Fruit fly (Drosophila melanogaster) whole organism, prepupa: ENCODE results near the gene Lam.

ENCODE experiments used
- Blimp-1 ChIP-seq: fragments of 200-800 bp; sonication (Bioruptor generic); optimal IDR thresholded peaks from 3 replicates; lab custom pipeline; 2017; ENCODE audit warnings: missing biosample characterization, missing genetic modification characterization, mild to moderate bottlenecking, moderate library complexity, missing genetic modification reagents
- CG10631 ChIP-seq: fragments of 200-800 bp; sonication (Bioruptor generic); optimal IDR thresholded peaks from 2 replicates; lab custom pipeline; 2016; ENCODE audit warnings: missing biosample characterization, missing genetic modification characterization
- CG10669 ChIP-seq: fragments of 200-800 bp; sonication (Bioruptor generic); optimal IDR thresholded peaks from 3 replicates; lab custom pipeline; 2018; ENCODE audit warnings: missing biosample characterization, mild to moderate bottlenecking, missing genetic modification characterization, moderate library complexity
- CG11294 ChIP-seq: fragments of 200-800 bp; sonication (Bioruptor generic); IDR thresholded peaks from 2 replicates; pipeline ENCODE4 v1.3.6; 2022; ENCODE audit warnings: missing biosample characterization, missing genetic modification characterization
- CG11762 ChIP-seq: fragments of 200-800 bp; sonication (Bioruptor generic); optimal IDR thresholded peaks from 3 replicates; lab custom pipeline; 2016; ENCODE audit warnings: missing biosample characterization, missing genetic modification characterization; ENCODE audit not compliant: insufficient read depth
- CG11902 ChIP-seq: fragments of 200-800 bp; sonication (Bioruptor generic); optimal IDR thresholded peaks from 3 replicates; lab custom pipeline; 2016; ENCODE audit warnings: missing biosample characterization, missing genetic modification characterization
- CG15336 ChIP-seq: fragments of 200-800 bp; sonication (Bioruptor generic); IDR thresholded peaks from 2 replicates; pipeline ENCODE4 v1.3.6; 2022; ENCODE audit warnings: missing biosample characterization, missing genetic modification characterization
- CG1621 ChIP-seq: fragments of 200-800 bp; sonication (Bioruptor generic); optimal IDR thresholded peaks from 3 replicates; lab custom pipeline; 2018; ENCODE audit warnings: missing biosample characterization, mild to moderate bottlenecking, missing genetic modification characterization
- CG16779 ChIP-seq: fragments of 200-800 bp; sonication (Bioruptor generic); optimal IDR thresholded peaks from 3 replicates; lab custom pipeline; 2017; ENCODE audit warnings: missing biosample characterization, mild to moderate bottlenecking, missing genetic modification characterization
- CG3032 ChIP-seq: fragments of 200-800 bp; optimal IDR thresholded peaks from 2 replicates; lab custom pipeline; 2019; ENCODE audit warnings: missing biosample characterization, mild to moderate bottlenecking, missing genetic modification characterization, moderate library complexity
- CG31627 ChIP-seq: fragments of 200-800 bp; sonication (Bioruptor generic); optimal IDR thresholded peaks from 3 replicates; lab custom pipeline; 2016; ENCODE audit warnings: missing biosample characterization, missing genetic modification characterization
- CG32006 ChIP-seq: fragments of 200-800 bp; sonication (Bioruptor generic); optimal IDR thresholded peaks from 3 replicates; lab custom pipeline; 2017; ENCODE audit warnings: missing biosample characterization, mild to moderate bottlenecking, missing genetic modification characterization
- CG34406 ChIP-seq: fragments of 200-800 bp; sonication (Bioruptor generic); optimal IDR thresholded peaks from 3 replicates; lab custom pipeline; 2016; ENCODE audit warnings: missing biosample characterization, missing genetic modification characterization
- CG3919 ChIP-seq: fragments of 200-800 bp; sonication (Bioruptor generic); optimal IDR thresholded peaks from 3 replicates; lab custom pipeline; 2016; ENCODE audit warnings: missing biosample characterization, missing genetic modification characterization
- CG6163 ChIP-seq: fragments of 200-800 bp; sonication (Bioruptor generic); IDR thresholded peaks from 3 replicates; pipeline ENCODE4 v1.3.6; 2022; ENCODE audit warnings: missing biosample characterization, missing genetic modification characterization
- CG6792 ChIP-seq: fragments of 200-800 bp; sonication (Bioruptor generic); optimal IDR thresholded peaks from 3 replicates; lab custom pipeline; 2016; ENCODE audit warnings: missing biosample characterization, missing genetic modification characterization
- CG7368 ChIP-seq: fragments of 200-800 bp; sonication (Bioruptor generic); optimal IDR thresholded peaks from 3 replicates; lab custom pipeline; 2016; ENCODE audit warnings: missing biosample characterization, missing genetic modification characterization
- CG8119 ChIP-seq: fragments of 200-800 bp; sonication (Bioruptor generic); IDR thresholded peaks from 3 replicates; pipeline ENCODE4 v1.3.6; 2022; ENCODE audit warnings: missing biosample characterization, missing genetic modification characterization
- CG8319 ChIP-seq: fragments of 200-800 bp; sonication (Bioruptor generic); optimal IDR thresholded peaks from 3 replicates; lab custom pipeline; 2016; ENCODE audit warnings: missing biosample characterization, missing genetic modification characterization
- CG8632 ChIP-seq: fragments of 200-800 bp; sonication (Bioruptor generic); optimal IDR thresholded peaks from 3 replicates; lab custom pipeline; 2016; ENCODE audit warnings: missing biosample characterization, missing genetic modification characterization
- CG9139 ChIP-seq: fragments of 200-800 bp; sonication (Bioruptor generic); optimal IDR thresholded peaks from 3 replicates; lab custom pipeline; 2017; ENCODE audit warnings: missing biosample characterization, mild to moderate bottlenecking, missing genetic modification characterization
- Eip93F ChIP-seq: fragments of 200-800 bp; sonication (Bioruptor generic); optimal IDR thresholded peaks from 2 replicates; lab custom pipeline; 2016; ENCODE audit warnings: missing biosample characterization, mild to moderate bottlenecking, missing genetic modification characterization
- Ets21C ChIP-seq: fragments of 200-800 bp; sonication (Bioruptor generic); optimal IDR thresholded peaks from 3 replicates; lab custom pipeline; 2016; ENCODE audit warnings: missing biosample characterization, missing genetic modification characterization
- Ets96B ChIP-seq: fragments of 200-800 bp; optimal IDR thresholded peaks from 2 replicates; lab custom pipeline; 2019; ENCODE audit warnings: missing biosample characterization, mild to moderate bottlenecking, missing genetic modification characterization, moderate library complexity
- Gug ChIP-seq: fragments of 200-800 bp; sonication (Bioruptor generic); IDR thresholded peaks from 2 replicates; pipeline ENCODE4 v1.3.6; 2022; ENCODE audit warnings: missing biosample characterization, missing genetic modification characterization
- Hr38 ChIP-seq: sonication (Bioruptor generic); optimal IDR thresholded peaks from 2 replicates; lab custom pipeline; 2016; ENCODE audit warnings: missing biosample characterization, missing genetic modification characterization
- Hr39 ChIP-seq: fragments of 200-800 bp; sonication (Bioruptor generic); optimal IDR thresholded peaks from 2 replicates; lab custom pipeline; 2016; ENCODE audit warnings: missing biosample characterization, missing genetic modification characterization
- Hr4 ChIP-seq: fragments of 200-800 bp; sonication (Bioruptor generic); optimal IDR thresholded peaks from 3 replicates; lab custom pipeline; 2016; ENCODE audit warnings: missing biosample characterization, missing genetic modification characterization
- Lpt ChIP-seq: fragments of 200-800 bp; sonication (Bioruptor generic); optimal IDR thresholded peaks from 3 replicates; lab custom pipeline; 2016; ENCODE audit warnings: missing biosample characterization, missing genetic modification characterization
- Met ChIP-seq: fragments of 200-800 bp; sonication (Bioruptor generic); optimal IDR thresholded peaks from 3 replicates; lab custom pipeline; 2016; ENCODE audit warnings: missing biosample characterization, missing genetic modification characterization
- OdsH ChIP-seq: fragments of 200-800 bp; sonication (Bioruptor generic); optimal IDR thresholded peaks from 3 replicates; lab custom pipeline; 2016; ENCODE audit warnings: missing biosample characterization, missing genetic modification characterization
- Smox ChIP-seq: fragments of 200-800 bp; sonication (Bioruptor generic); optimal IDR thresholded peaks from 3 replicates; lab custom pipeline; 2016; ENCODE audit warnings: missing biosample characterization, missing genetic modification characterization
- Sox14 ChIP-seq: fragments of 200-800 bp; sonication (Bioruptor generic); optimal IDR thresholded peaks from 3 replicates; lab custom pipeline; 2016; ENCODE audit warnings: missing biosample characterization, missing genetic modification characterization
- achi ChIP-seq: fragments of 200-800 bp; sonication (Bioruptor generic); optimal IDR thresholded peaks from 3 replicates; lab custom pipeline; 2016; ENCODE audit warnings: missing biosample characterization, missing genetic modification characterization
- acj6 ChIP-seq: fragments of 200-800 bp; sonication (Bioruptor generic); optimal IDR thresholded peaks from 3 replicates; lab custom pipeline; 2016; ENCODE audit warnings: missing biosample characterization, missing genetic modification characterization
- cyc ChIP-seq: fragments of 200-800 bp; sonication (Bioruptor generic); optimal IDR thresholded peaks from 3 replicates; lab custom pipeline; 2016; ENCODE audit warnings: missing biosample characterization, missing genetic modification characterization
- dac ChIP-seq: fragments of 200-800 bp; sonication (Bioruptor generic); optimal IDR thresholded peaks from 2 replicates; lab custom pipeline; 2017; ENCODE audit warnings: missing biosample characterization, mild to moderate bottlenecking, missing genetic modification characterization
- dsx ChIP-seq: fragments of 200-800 bp; optimal IDR thresholded peaks from 3 replicates; lab custom pipeline; 2019; ENCODE audit warnings: missing biosample characterization, mild to moderate bottlenecking, missing genetic modification characterization, moderate library complexity; ENCODE audit not compliant: poor library complexity, severe bottlenecking
- eg ChIP-seq: fragments of 200-800 bp; sonication (Bioruptor generic); IDR thresholded peaks from 3 replicates; pipeline ENCODE4 v1.3.6; 2022; ENCODE audit warnings: missing biosample characterization, missing genetic modification characterization
- esn ChIP-seq: fragments of 200-800 bp; sonication (Bioruptor generic); optimal IDR thresholded peaks from 2 replicates; lab custom pipeline; 2016; ENCODE audit warnings: missing biosample characterization, mild to moderate bottlenecking, missing genetic modification characterization, moderate library complexity
- fd85E ChIP-seq: fragments of 200-800 bp; sonication (Bioruptor generic); optimal IDR thresholded peaks from 3 replicates; lab custom pipeline; 2016; ENCODE audit warnings: missing biosample characterization, missing genetic modification characterization
- fkh ChIP-seq: fragments of 200-800 bp; sonication (Bioruptor generic); optimal IDR thresholded peaks from 3 replicates; lab custom pipeline; 2017; ENCODE audit warnings: missing biosample characterization, mild to moderate bottlenecking, missing genetic modification characterization, moderate library complexity
- lz ChIP-seq: fragments of 200-800 bp; sonication (Bioruptor generic); optimal IDR thresholded peaks from 3 replicates; lab custom pipeline; 2016; ENCODE audit warnings: missing biosample characterization, missing genetic modification characterization
- pdm3 ChIP-seq: fragments of 200-800 bp; sonication (Bioruptor generic); optimal IDR thresholded peaks from 3 replicates; lab custom pipeline; 2016; ENCODE audit warnings: missing biosample characterization, missing genetic modification characterization
- salr ChIP-seq, 2 experiments: fragments of 200-800 bp; sonication (Bioruptor generic); optimal IDR thresholded peaks; 3 replicates each; lab custom pipeline; 2016 to 2018; ENCODE audit warnings: missing biosample characterization in 2 of 2, missing genetic modification characterization in 2 of 2, mild to moderate bottlenecking in 1 of 2
- spab ChIP-seq: fragments of 200-800 bp; sonication (Bioruptor generic); optimal IDR thresholded peaks from 2 replicates; lab custom pipeline; 2017; ENCODE audit warnings: missing biosample characterization, mild to moderate bottlenecking, missing genetic modification characterization, missing genetic modification reagents
- ss ChIP-seq, 2 experiments: fragments of 200-800 bp; sonication (Bioruptor generic); optimal IDR thresholded peaks; 2 replicates in 1 of 2; 3 replicates in 1 of 2; lab custom pipeline; 2017 to 2018; ENCODE audit warnings: mild to moderate bottlenecking in 2 of 2, missing biosample characterization in 2 of 2, missing genetic modification characterization in 2 of 2, moderate library complexity in 1 of 2
- svp ChIP-seq: fragments of 200-800 bp; sonication (Bioruptor generic); peaks from one replicate; lab custom pipeline; 2016; ENCODE audit warnings: missing biosample characterization, missing genetic modification characterization
- topi ChIP-seq: fragments of 200-800 bp; sonication (Bioruptor generic); optimal IDR thresholded peaks from 3 replicates; lab custom pipeline; 2016; ENCODE audit warnings: missing biosample characterization, missing genetic modification characterization
- vri ChIP-seq: fragments of 200-800 bp; sonication (Bioruptor generic); optimal IDR thresholded peaks from 3 replicates; lab custom pipeline; 2016; ENCODE audit warnings: missing biosample characterization, mild to moderate bottlenecking, missing genetic modification characterization

Lam gene

DNA sequence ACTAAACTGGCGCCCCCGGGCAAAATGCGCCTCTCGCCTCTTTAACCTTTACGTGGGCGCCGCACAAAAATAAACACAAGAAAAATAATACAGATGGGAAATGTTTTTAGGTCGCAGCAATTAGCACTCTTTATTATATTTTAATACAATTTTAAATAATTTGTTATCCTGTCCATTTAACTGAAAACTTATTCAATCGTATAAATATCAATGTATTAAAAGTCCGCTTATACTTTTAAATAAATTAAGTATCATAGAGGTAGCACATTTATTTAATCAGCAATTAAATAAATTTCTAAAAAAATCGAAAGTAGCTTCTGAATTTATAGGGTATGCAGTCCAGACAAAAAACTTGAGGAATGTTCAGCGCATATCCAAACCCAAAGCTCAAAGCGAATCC is 35.2 kb upstream of the Lam start (continued):
- TF ChIP-seq fd85E (GFP tag; lab: Kevin White, UChicago) (no peak), dsx (peak; percentile 9), spab (peak; percentile 16), svp (peak; percentile 35), CG1621 (no peak), CG3919 (GFP tag; lab: Kevin White, UChicago) (no peak), OdsH (GFP tag; lab: Kevin White, UChicago) (no peak), CG32006 (GFP tag; lab: Kevin White, UChicago) (no peak), achi (no peak), Eip93F (GFP tag; lab: Kevin White, UChicago) (no peak), CG8119 (no peak), CG10631 (GFP tag; lab: Kevin White, UChicago) (no peak), CG8319 (GFP tag; lab: Kevin White, UChicago) (no peak), CG11902 (no peak), vri (GFP tag; lab: Kevin White, UChicago) (no peak), CG8632 (GFP tag; lab: Kevin White, UChicago) (no peak), Ets21C (GFP tag; lab: Kevin White, UChicago) (no peak), CG34406 (GFP tag; lab: Kevin White, UChicago) (no peak), Met (peak; percentile 3), topi (no peak), CG3032 (tag; lab: Kevin White, UChicago) (peak; percentile 50), ss (GFP tag; optimal IDR thresholded peaks at IDR 0.05; lab: Kevin White, UChicago) (peak in 1 of 2 experiments; percentile 9), CG6792 (GFP tag; lab: Kevin White, UChicago) (no peak), fkh (no peak), Sox14 (GFP tag; lab: Kevin White, UChicago) (no peak)
- TF ChIP-seq, all 60 proteins: peak for 8

DNA sequence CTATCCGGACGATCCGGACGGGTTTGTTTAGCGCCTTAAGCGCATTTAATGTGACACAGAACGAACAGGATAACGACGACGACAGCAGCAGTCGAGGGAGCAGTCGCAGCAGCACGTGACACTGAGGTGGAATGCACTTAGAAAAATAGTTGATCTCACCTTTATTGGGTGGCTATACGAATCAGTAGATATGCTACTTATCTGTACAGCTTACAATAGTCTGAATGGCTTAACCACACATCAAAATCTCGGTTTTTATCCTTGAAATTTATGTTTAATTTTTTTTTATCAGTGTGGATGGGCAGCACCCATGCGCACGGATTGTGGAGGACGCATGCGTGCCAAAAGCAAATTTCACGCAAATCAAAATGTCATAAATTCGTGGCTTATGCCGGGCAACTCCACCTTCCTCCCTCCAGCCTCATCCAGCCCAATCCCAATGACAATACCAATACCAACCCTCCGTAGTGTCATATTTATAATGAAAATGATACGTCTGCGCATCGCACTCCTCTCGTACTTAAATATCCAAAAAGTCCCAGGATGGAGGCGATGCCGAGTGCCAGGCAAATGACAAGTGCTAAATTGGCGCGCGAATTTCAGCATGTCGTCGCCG is 34.3 kb upstream of the Lam start:
- TF ChIP-seq CG11762 (no peak), salr (GFP tag; optimal IDR thresholded peaks at IDR 0.05; lab: Kevin White, UChicago) (no peak), CG16779 (no peak), CG3032 (tag; lab: Kevin White, UChicago) (no peak), CG11294 (GFP tag; lab: Robert Waterston, UW) (no peak), Smox (GFP tag; lab: Kevin White, UChicago) (peak; percentile 12), Eip93F (GFP tag; lab: Kevin White, UChicago) (no peak), CG8632 (GFP tag; lab: Kevin White, UChicago) (no peak), Lpt (no peak), CG32006 (GFP tag; lab: Kevin White, UChicago) (no peak), acj6 (no peak), vri (GFP tag; lab: Kevin White, UChicago) (no peak), CG9139 (GFP tag; lab: Kevin White, UChicago) (no peak), esn (GFP tag; lab: Kevin White, UChicago) (peak; percentile 20), Hr38 (GFP tag; lab: Kevin White, UChicago) (no peak), dac (GFP tag; lab: Kevin White, UChicago) (no peak), Gug (GFP tag; lab: Robert Waterston, UW) (no peak), CG15336 (no peak), CG6163 (peak; percentile 47; the same call in 1 of the 3 replicates), dsx (peak; percentile 4), Sox14 (GFP tag; lab: Kevin White, UChicago) (no peak), lz (peak; percentile 27), CG31627 (GFP tag; lab: Kevin White, UChicago) (no peak), CG7368 (GFP tag; lab: Kevin White, UChicago) (peak; percentile 7), Hr39 (peak; percentile 10), fkh (no peak), Ets96B (peak; percentile 39), Blimp-1 (GFP tag; lab: Kevin White, UChicago) (no peak), svp (peak; percentile 78), Ets21C (GFP tag; lab: Kevin White, UChicago) (no peak), eg (GFP tag; lab: Robert Waterston, UW) (no peak), CG10669 (GFP tag; lab: Kevin White, UChicago) (peak; percentile 28), pdm3 (GFP tag; lab: Kevin White, UChicago) (no peak), cyc (GFP tag; lab: Kevin White, UChicago) (peak; percentile 11), Hr4 (GFP tag; lab: Kevin White, UChicago) (no peak), CG6792 (GFP tag; lab: Kevin White, UChicago) (no peak)
